Worm (Caenorhabditis elegans) whole organism, mixed stage, embryonic: ENCODE results near the gene ggtb-1.

Source experiments
- elt-1 ChIP-seq: sonication (generic microtip); optimal IDR thresholded peaks from 2 replicates; lab custom pipeline; 2017; ENCODE audit warnings: missing genetic modification characterization, mild to moderate bottlenecking, missing compliant biosample characterization, antibody characterized with exemption, moderate library complexity, borderline replicate concordance; ENCODE audit not compliant: insufficient read depth
- elt-3 ChIP-seq: fragments of 150-350 bp; optimal IDR thresholded peaks from 2 replicates; lab custom pipeline; 2014; ENCODE audit warnings: missing biosample characterization, missing genetic modification characterization
- pha-4 ChIP-seq: fragments of 150-350 bp; optimal IDR thresholded peaks from 2 replicates; lab custom pipeline; 2018; ENCODE audit warnings: missing biosample characterization, missing genetic modification reagents, missing genetic modification characterization

DNA sequence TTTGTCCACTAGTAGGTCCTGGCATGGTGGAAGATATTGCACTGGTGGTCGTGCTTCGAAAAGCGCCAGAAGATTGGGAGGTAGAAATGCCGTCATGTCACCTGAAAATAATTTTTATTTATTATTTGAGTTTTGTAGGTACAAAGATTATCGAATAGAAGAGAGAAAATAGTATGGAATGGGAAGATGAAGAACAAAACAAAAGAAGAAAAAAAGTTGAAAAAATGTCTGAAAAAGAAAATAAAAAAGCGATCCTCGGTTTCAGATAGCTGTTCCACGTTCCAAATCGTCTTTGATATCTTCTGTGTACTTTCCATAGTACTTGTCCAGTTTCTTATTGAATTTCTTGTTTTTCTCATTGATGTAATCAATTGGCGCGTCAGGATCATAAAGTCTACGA, 27.5 kb downstream of the ggtb-1 start, which contains the start of gene rnp-7:
- no peak for TF ChIP-seq elt-1 (tag; lab: Kevin White, UChicago)
- no peak for TF ChIP-seq pha-4
- no peak for TF ChIP-seq elt-3 (tag; lab: Kevin White, UChicago)
